Worm (Caenorhabditis elegans) whole organism, young adult: ENCODE data around the gene ptr-3.
A peak's percentile ranks its signal among the peaks of the same experiment; 100 is the strongest.

Experiments
- D2030.7 ChIP-seq: fragments of 200-800 bp; sonication (Bioruptor generic); IDR thresholded peaks from 2 replicates; pipeline ENCODE4 v1.3.6; 2022; ENCODE audit warnings: missing genetic modification reagents, missing genetic modification characterization, missing compliant biosample characterization
- F22D6.2 ChIP-seq: sonication (generic microtip); optimal IDR thresholded peaks from 2 replicates; lab custom pipeline; 2016; ENCODE audit warnings: mild to moderate bottlenecking, missing genetic modification characterization, missing compliant biosample characterization
- F33H1.4 ChIP-seq: fragments of 200-800 bp; sonication (Bioruptor generic); IDR thresholded peaks from 2 replicates; pipeline ENCODE4 v1.3.6; 2022; ENCODE audit warnings: missing genetic modification reagents, missing genetic modification characterization, missing compliant biosample characterization
- F57A8.1 ChIP-seq: fragments of 200-800 bp; sonication (Bioruptor generic); optimal IDR thresholded peaks from 2 replicates; lab custom pipeline; 2018; ENCODE audit warnings: mild to moderate bottlenecking, missing genetic modification characterization, moderate library complexity, missing compliant biosample characterization
- T07F8.4 ChIP-seq: sonication (generic microtip); optimal IDR thresholded peaks from 2 replicates; lab custom pipeline; 2016; ENCODE audit warnings: mild to moderate bottlenecking, missing genetic modification characterization, moderate library complexity, missing compliant biosample characterization
- Y95B8A.8 ChIP-seq: fragments of 200-800 bp; sonication (Bioruptor generic); IDR thresholded peaks from 2 replicates; pipeline ENCODE4 v1.3.6; 2022; ENCODE audit warnings: missing genetic modification reagents, missing genetic modification characterization, missing compliant biosample characterization
- ZK185.1 ChIP-seq: sonication (generic microtip); optimal IDR thresholded peaks from 2 replicates; lab custom pipeline; 2016; ENCODE audit warnings: mild to moderate bottlenecking, missing genetic modification characterization, missing compliant biosample characterization; ENCODE audit not compliant: poor library complexity, severe bottlenecking
- ama-1 ChIP-seq, 3 experiments: fragments of 150-350 bp in 1 of 3; sonication (generic microtip) in 2 of 3; optimal IDR thresholded peaks; 2 replicates each; lab custom pipeline; 2014 to 2018; ENCODE audit warnings: missing biosample characterization in 2 of 3, missing genetic modification characterization in 2 of 3, missing genetic modification reagents in 2 of 3
- atf-7 ChIP-seq: sonication (generic microtip); optimal IDR thresholded peaks from 2 replicates; lab custom pipeline; 2017; ENCODE audit warnings: mild to moderate bottlenecking, missing genetic modification characterization, missing compliant biosample characterization
- attf-3 ChIP-seq: fragments of 200-800 bp; sonication (Bioruptor generic); conservative IDR thresholded peaks from 2 replicates; pipeline ENCODE4 v1.3.6; 2022; ENCODE audit warnings: missing genetic modification reagents, missing genetic modification characterization, missing compliant biosample characterization
- ccch-3 ChIP-seq: fragments of 200-800 bp; sonication (Bioruptor generic); optimal IDR thresholded peaks from 2 replicates; lab custom pipeline; 2018; ENCODE audit warnings: mild to moderate bottlenecking, missing genetic modification characterization, missing compliant biosample characterization
- ceh-91 ChIP-seq: fragments of 200-800 bp; sonication (Bioruptor generic); IDR thresholded peaks from 2 replicates; pipeline ENCODE4 v1.3.6; 2022; ENCODE audit warnings: missing genetic modification reagents, missing genetic modification characterization, missing compliant biosample characterization
- dpl-1 ChIP-seq: fragments of 150-350 bp; optimal IDR thresholded peaks from 2 replicates; lab custom pipeline; 2014; ENCODE audit warnings: missing biosample characterization, missing genetic modification reagents, missing genetic modification characterization
- egl-18 ChIP-seq: fragments of 200-800 bp; sonication (Bioruptor generic); IDR thresholded peaks from 2 replicates; pipeline ENCODE4 v1.3.6; 2022; ENCODE audit warnings: missing genetic modification reagents, missing genetic modification characterization, missing compliant biosample characterization
- egrh-3 ChIP-seq: fragments of 200-800 bp; sonication (Bioruptor generic); IDR thresholded peaks from 2 replicates; pipeline ENCODE4 v1.3.6; 2022; ENCODE audit warnings: missing genetic modification reagents, missing genetic modification characterization, missing compliant biosample characterization
- ekl-4 ChIP-seq: fragments of 200-800 bp; sonication (Bioruptor generic); IDR thresholded peaks from 2 replicates; pipeline ENCODE4 v1.3.6; 2022; ENCODE audit warnings: missing genetic modification reagents, missing genetic modification characterization, missing compliant biosample characterization
- fkh-3 ChIP-seq: sonication (generic microtip); optimal IDR thresholded peaks from 2 replicates; lab custom pipeline; 2016; ENCODE audit warnings: mild to moderate bottlenecking, missing genetic modification characterization, missing compliant biosample characterization
- gei-17 ChIP-seq: fragments of 200-800 bp; sonication (Bioruptor generic); optimal IDR thresholded peaks from 2 replicates; lab custom pipeline; 2018; ENCODE audit warnings: mild to moderate bottlenecking, missing genetic modification characterization, missing compliant biosample characterization
- him-1 ChIP-seq: sonication (generic microtip); optimal IDR thresholded peaks from 2 replicates; lab custom pipeline; 2016; ENCODE audit warnings: missing genotype, missing genetic modification reagents, missing genetic modification characterization, missing compliant biosample characterization
- hmg-1.2 ChIP-seq: fragments of 200-800 bp; sonication (Bioruptor generic); IDR thresholded peaks from 2 replicates; pipeline ENCODE4 v1.3.6; 2022; ENCODE audit warnings: missing genetic modification reagents, missing genetic modification characterization, missing compliant biosample characterization
- let-607 ChIP-seq, 2 experiments: fragments of 200-800 bp in 1 of 2; sonication (Bioruptor generic) in 1 of 2; sonication (generic microtip) in 1 of 2; optimal IDR thresholded peaks; 2 replicates each; lab custom pipeline; 2016 to 2018; ENCODE audit warnings: mild to moderate bottlenecking in 2 of 2, missing compliant biosample characterization in 2 of 2, missing genetic modification characterization in 2 of 2, moderate library complexity in 2 of 2, missing genotype in 1 of 2
- lin-26 ChIP-seq: fragments of 200-800 bp; sonication (Bioruptor generic); IDR thresholded peaks from 2 replicates; pipeline ENCODE4 v1.3.6; 2022; ENCODE audit warnings: missing genetic modification reagents, missing genetic modification characterization, missing compliant biosample characterization
- lin-40 ChIP-seq: sonication (generic microtip); optimal IDR thresholded peaks from 2 replicates; lab custom pipeline; 2016; ENCODE audit warnings: missing genetic modification characterization, mild to moderate bottlenecking, missing compliant biosample characterization, missing genotype, missing genetic modification reagents
- lin-54 ChIP-seq: fragments of 200-800 bp; sonication (Bioruptor generic); optimal IDR thresholded peaks from 2 replicates; lab custom pipeline; 2018; ENCODE audit warnings: mild to moderate bottlenecking, missing genetic modification characterization, missing compliant biosample characterization
- lsl-1 ChIP-seq: fragments of 200-800 bp; sonication (Bioruptor generic); optimal IDR thresholded peaks from 2 replicates; lab custom pipeline; 2018; ENCODE audit warnings: mild to moderate bottlenecking, missing genetic modification characterization, moderate library complexity, missing compliant biosample characterization
- madf-10 ChIP-seq: sonication (generic microtip); optimal IDR thresholded peaks from 2 replicates; lab custom pipeline; 2016; ENCODE audit warnings: mild to moderate bottlenecking, missing genetic modification characterization, missing compliant biosample characterization
- madf-3 ChIP-seq: fragments of 200-800 bp; sonication (Bioruptor generic); IDR thresholded peaks from 2 replicates; pipeline ENCODE4 v1.3.6; 2022; ENCODE audit warnings: missing genetic modification reagents, missing genetic modification characterization, missing compliant biosample characterization
- madf-6 ChIP-seq: fragments of 200-800 bp; sonication (Bioruptor generic); IDR thresholded peaks from 2 replicates; pipeline ENCODE4 v1.3.6; 2022; ENCODE audit warnings: missing genetic modification reagents, missing genetic modification characterization, missing compliant biosample characterization
- mcd-1 ChIP-seq: fragments of 200-800 bp; sonication (Bioruptor generic); IDR thresholded peaks from 2 replicates; pipeline ENCODE4 v1.3.6; 2022; ENCODE audit warnings: missing genetic modification reagents, missing genetic modification characterization, missing compliant biosample characterization
- nhr-27 ChIP-seq: fragments of 200-800 bp; sonication (Bioruptor generic); optimal IDR thresholded peaks from 2 replicates; lab custom pipeline; 2018; ENCODE audit warnings: mild to moderate bottlenecking, missing genetic modification characterization, moderate library complexity, missing compliant biosample characterization
- nhr-80 ChIP-seq: sonication (generic microtip); optimal IDR thresholded peaks from 2 replicates; lab custom pipeline; 2016; ENCODE audit warnings: missing genetic modification characterization, missing compliant biosample characterization
- pbrm-1 ChIP-seq: fragments of 200-800 bp; sonication (Bioruptor generic); IDR thresholded peaks from 2 replicates; pipeline ENCODE4 v1.3.6; 2022; ENCODE audit warnings: missing genetic modification reagents, missing genetic modification characterization, missing compliant biosample characterization
- rcor-1 ChIP-seq: fragments of 200-800 bp; sonication (Bioruptor generic); IDR thresholded peaks from 2 replicates; pipeline ENCODE4 v1.3.6; 2022; ENCODE audit warnings: missing genetic modification reagents, missing genetic modification characterization, missing compliant biosample characterization
- snpc-1.1 ChIP-seq: sonication (generic microtip); optimal IDR thresholded peaks from 2 replicates; lab custom pipeline; 2017; ENCODE audit warnings: missing genetic modification characterization, mild to moderate bottlenecking, missing compliant biosample characterization, antibody characterized with exemption, moderate library complexity, missing genotype, missing genetic modification reagents; ENCODE audit not compliant: insufficient read depth
- snpc-1.3 ChIP-seq: sonication (generic microtip); optimal IDR thresholded peaks from 2 replicates; lab custom pipeline; 2017; ENCODE audit warnings: missing genetic modification characterization, mild to moderate bottlenecking, missing compliant biosample characterization, antibody characterized with exemption, moderate library complexity, missing genotype, missing genetic modification reagents; ENCODE audit not compliant: insufficient read depth
- sptf-2 ChIP-seq: fragments of 200-800 bp; sonication (Bioruptor generic); optimal IDR thresholded peaks from 2 replicates; lab custom pipeline; 2018; ENCODE audit warnings: mild to moderate bottlenecking, missing genetic modification characterization, missing compliant biosample characterization
- tlf-1 ChIP-seq: fragments of 200-800 bp; sonication (Bioruptor generic); optimal IDR thresholded peaks from 2 replicates; lab custom pipeline; 2018; ENCODE audit warnings: mild to moderate bottlenecking, missing genetic modification characterization, missing compliant biosample characterization
- unc-62 ChIP-seq: fragments of 150-350 bp; optimal IDR thresholded peaks from 2 replicates; lab custom pipeline; 2014; ENCODE audit warnings: missing biosample characterization, missing genetic modification reagents, missing genetic modification characterization
- zfh-2 ChIP-seq: fragments of 200-800 bp; sonication (Bioruptor generic); conservative IDR thresholded peaks from 2 replicates; pipeline ENCODE4 v1.3.6; 2022; ENCODE audit warnings: missing genetic modification reagents, missing genetic modification characterization, missing compliant biosample characterization
- ztf-25 ChIP-seq: fragments of 200-800 bp; sonication (Bioruptor generic); IDR thresholded peaks from 2 replicates; pipeline ENCODE4 v1.3.6; 2022; ENCODE audit warnings: missing genetic modification reagents, missing genetic modification characterization, missing compliant biosample characterization

ptr-3 gene

ce11 chrII:410832-411231 lies 43.5 kb upstream of the ptr-3 start, which contains the start of the genes dnsn-1 and C24H12.4 (continued):
- TF ChIP-seq Y95B8A.8 (GFP tag; lab: Robert Waterston, UW) (0 out of 2 replicates have a peak, but pooled peaks have one; percentile 18), attf-3 (GFP tag; lab: Robert Waterston, UW) (peak; percentile 58), sptf-2 (GFP tag; lab: Kevin White, UChicago) (no peak), lsl-1 (peak; percentile 64), nhr-27 (tag; lab: Kevin White, UChicago) (no peak), egrh-3 (no peak), lin-26 (no peak), D2030.7 (GFP tag; lab: Robert Waterston, UW) (peak; percentile 72), lin-40 (tag; lab: Kevin White, UChicago) (peak; percentile 92), F33H1.4 (GFP tag; lab: Robert Waterston, UW) (peak; percentile 68), fkh-3 (no peak), snpc-1.3 (tag; lab: Kevin White, UChicago) (peak; percentile 77), unc-62 (GFP tag; lab: Kevin White, UChicago) (no peak), madf-6 (GFP tag; lab: Robert Waterston, UW) (peak; percentile 83), madf-10 (tag; lab: Kevin White, UChicago) (peak; percentile 18), ZK185.1 (tag; lab: Kevin White, UChicago) (peak; percentile 87), nhr-80 (tag; lab: Kevin White, UChicago) (peak; percentile 34), let-607 (tag; optimal IDR thresholded peaks at IDR 0.05; lab: Kevin White, UChicago) (peak in 1 of 2 experiments; percentile 57), ztf-25 (GFP tag; lab: Robert Waterston, UW) (no peak), hmg-1.2 (GFP tag; lab: Robert Waterston, UW) (peak; percentile 51; the same call in 1 of the 2 replicates), F57A8.1 (no peak), lin-54 (GFP tag; lab: Kevin White, UChicago) (peak; percentile 94), ama-1 (optimal IDR thresholded peaks at IDR 0.05; lab: Kevin White, UChicago) (no peak), ama-1 (GFP tag; optimal IDR thresholded peaks at IDR 0.05; lab: Kevin White, UChicago) (no peak), atf-7 (tag; lab: Kevin White, UChicago) (peak; percentile 20), rcor-1 (GFP tag; lab: Robert Waterston, UW) (peak; percentile 89)
- TF ChIP-seq, all 124 proteins: peak for 54

DNA sequence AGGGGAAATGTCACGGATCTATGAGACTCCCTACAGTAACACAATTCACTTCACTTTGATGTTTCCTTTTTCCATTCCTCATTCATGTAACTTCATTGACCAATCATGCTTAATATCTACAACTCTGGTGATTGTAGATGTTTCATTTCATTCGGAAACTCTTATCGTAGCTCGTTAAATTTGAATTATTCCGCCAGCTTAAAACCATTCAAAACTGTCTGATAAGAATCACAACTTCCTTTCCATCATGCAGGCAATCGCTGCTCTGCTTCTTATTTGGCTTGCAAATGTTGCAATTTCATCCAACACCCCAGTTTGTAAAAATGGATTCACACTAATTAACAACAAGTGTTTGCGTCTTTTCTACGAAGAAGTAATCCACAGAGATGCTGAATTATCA lies 35.1 kb upstream of the ptr-3 start, which contains the start of gene clec-10:
Gene clec-10, plus strand, starts transcription at position 244 of the 400 bp plus-strand sequence.
- peak; percentile 35 for TF ChIP-seq nhr-80 (tag; lab: Kevin White, UChicago)
- no peak for TF ChIP-seq zfh-2 (GFP tag; lab: Robert Waterston, UW)

DNA sequence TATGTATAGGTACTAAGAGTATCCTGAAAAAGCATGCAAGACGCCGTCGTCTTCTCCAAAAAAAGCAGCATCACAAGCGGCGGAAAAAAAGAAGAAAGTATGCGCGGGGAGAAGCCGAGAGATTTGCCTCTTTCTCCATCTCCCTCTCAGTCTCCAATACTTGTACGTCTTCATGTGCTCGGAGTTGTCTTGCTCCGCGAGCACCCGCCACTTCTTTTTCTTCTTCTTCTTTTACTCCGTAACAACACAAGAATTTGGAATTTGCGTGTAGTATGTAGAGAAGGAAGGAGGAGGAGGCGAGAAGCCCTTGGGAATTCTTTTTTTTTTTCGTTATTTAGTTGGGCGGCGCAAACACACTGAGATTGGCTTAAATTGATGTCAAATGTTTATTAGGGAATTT lies 33.9 kb upstream of the ptr-3 start:
- no peak for TF ChIP-seq nhr-27 (tag; lab: Kevin White, UChicago)
- TF ChIP-seq ekl-4 (GFP tag; lab: Robert Waterston, UW) = no peak
- no peak for TF ChIP-seq dpl-1 (GFP tag; lab: Kevin White, UChicago)
- TF ChIP-seq ama-1 (optimal IDR thresholded peaks at IDR 0.05; lab: Kevin White, UChicago) = no peak
- no peak for TF ChIP-seq ama-1 (GFP tag; optimal IDR thresholded peaks at IDR 0.05; lab: Kevin White, UChicago)
- TF ChIP-seq mcd-1 = no peak
- 0 out of 2 replicates have a peak, but pooled peaks have one; percentile 26 for TF ChIP-seq zfh-2 (GFP tag; lab: Robert Waterston, UW)

DNA sequence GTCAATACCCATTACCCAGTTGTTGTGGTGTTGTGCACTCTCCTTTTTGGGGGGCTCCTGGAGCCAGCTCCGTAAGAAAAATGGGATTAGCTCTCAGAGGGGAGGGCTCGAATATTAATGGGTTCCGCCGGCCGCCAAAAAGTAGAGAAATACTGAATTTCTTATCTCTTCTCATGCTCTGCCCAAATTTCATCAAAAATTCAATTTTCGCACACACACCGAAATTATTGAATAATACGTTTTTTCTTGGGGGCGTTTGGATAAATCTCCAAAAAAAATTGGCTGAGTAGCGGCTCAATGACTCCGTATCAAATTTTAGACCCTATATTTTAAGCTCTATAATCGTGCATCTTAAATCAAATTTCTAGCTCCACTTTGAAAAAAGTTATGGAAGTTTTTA lies 32.8 kb upstream of the ptr-3 start:
- no peak for TF ChIP-seq egrh-3
- no peak for TF ChIP-seq madf-6 (GFP tag; lab: Robert Waterston, UW)
- TF ChIP-seq pbrm-1 (GFP tag; lab: Robert Waterston, UW) = no peak
- no peak for TF ChIP-seq ztf-25 (GFP tag; lab: Robert Waterston, UW)
- TF ChIP-seq madf-10 (tag; lab: Kevin White, UChicago) = no peak
- TF ChIP-seq T07F8.4 (tag; lab: Kevin White, UChicago) = no peak
- no peak for TF ChIP-seq snpc-1.1 (tag; lab: Kevin White, UChicago)
- no peak for TF ChIP-seq ccch-3 (GFP tag; lab: Kevin White, UChicago)
- no peak for TF ChIP-seq unc-62 (GFP tag; lab: Kevin White, UChicago)
- no peak for TF ChIP-seq ceh-91 (GFP tag; lab: Robert Waterston, UW)
- no peak for TF ChIP-seq ekl-4 (GFP tag; lab: Robert Waterston, UW)
- no peak for TF ChIP-seq F22D6.2 (tag; lab: Kevin White, UChicago)
- TF ChIP-seq egl-18 = no peak
- no peak for TF ChIP-seq madf-3 (GFP tag; lab: Robert Waterston, UW)
- no peak for TF ChIP-seq tlf-1
- TF ChIP-seq gei-17 = no peak
- TF ChIP-seq him-1 (tag; lab: Kevin White, UChicago) = no peak
- TF ChIP-seq mcd-1 = no peak
- no peak for TF ChIP-seq lin-54 (GFP tag; lab: Kevin White, UChicago)
